Fruit fly (Drosophila melanogaster) whole organism, embryonic: ENCODE measurements around the gene feo.

Experiments used
- CG30403 ChIP-seq: fragments of 200-800 bp; sonication (Bioruptor generic); optimal IDR thresholded peaks from 3 replicates; lab custom pipeline; 2016; ENCODE audit warnings: missing biosample characterization, missing genetic modification characterization
- caup ChIP-seq: fragments of 200-800 bp; sonication (Bioruptor generic); optimal IDR thresholded peaks from 3 replicates; lab custom pipeline; 2017; ENCODE audit warnings: missing biosample characterization, mild to moderate bottlenecking, missing genetic modification characterization, moderate library complexity; ENCODE audit not compliant: severe bottlenecking
- chif ChIP-seq, 2 experiments: fragments of 200-800 bp; sonication (Bioruptor generic); optimal IDR thresholded peaks; 3 replicates each; lab custom pipeline; 2016; ENCODE audit warnings: missing biosample characterization in 2 of 2, missing genetic modification characterization in 2 of 2
- fd3F ChIP-seq: fragments of 200-800 bp; sonication (Bioruptor generic); optimal IDR thresholded peaks from 2 replicates; lab custom pipeline; 2018; ENCODE audit warnings: missing biosample characterization, mild to moderate bottlenecking, missing genetic modification characterization, moderate library complexity
- hb ChIP-seq: fragments of 200-800 bp; sonication (Bioruptor generic); IDR thresholded peaks from 3 replicates; pipeline ENCODE4 v1.3.6; 2022; ENCODE audit warnings: missing biosample characterization, missing genetic modification characterization; ENCODE audit not compliant: partially characterized antibody
- pfk ChIP-seq: fragments of 200-800 bp; sonication (Bioruptor generic); optimal IDR thresholded peaks from 2 replicates; lab custom pipeline; 2018; ENCODE audit warnings: missing biosample characterization, mild to moderate bottlenecking, missing genetic modification characterization, moderate library complexity
- zen2 ChIP-seq: fragments of 200-800 bp; sonication (Bioruptor generic); IDR thresholded peaks from 3 replicates; pipeline ENCODE4 v1.3.6; 2022; ENCODE audit warnings: missing biosample characterization, missing genetic modification characterization; ENCODE audit not compliant: partially characterized antibody

DNA sequence GAGAGGGAATG is 7.4 kb downstream of the feo start, which contains the start of gene Pgls:
- TF ChIP-seq zen2 (GFP tag; lab: Robert Waterston, UW) = no peak
- TF ChIP-seq caup = no peak
- no peak for TF ChIP-seq pfk (GFP tag; lab: Kevin White, UChicago)
- no peak for TF ChIP-seq fd3F (GFP tag; lab: Kevin White, UChicago)
- no peak for TF ChIP-seq chif (GFP tag; optimal IDR thresholded peaks at IDR 0.05; lab: Kevin White, UChicago)
- TF ChIP-seq CG30403 = no peak
- no peak for TF ChIP-seq hb (GFP tag; lab: Robert Waterston, UW)
